Worm (Caenorhabditis elegans) whole organism, L3 larva: ENCODE data around the gene pitr-1.

ENCODE experiments used
- ama-1 ChIP-seq: fragments of 150-350 bp; optimal IDR thresholded peaks from 2 replicates; lab custom pipeline; 2018
- ceh-82 ChIP-seq: fragments of 150-350 bp; optimal IDR thresholded peaks from 2 replicates; lab custom pipeline; 2014; ENCODE audit warnings: missing biosample characterization, missing genetic modification characterization

- TF ChIP-seq ama-1 (lab: Kevin White, UChicago) (no peak), ceh-82 (tag; lab: Kevin White, UChicago) (no peak)
Measured at ce11 chrIV:7420913-7421312, 27.0 kb downstream of the pitr-1 start, which contains the start of gene srtx-1.
